Worm (Caenorhabditis elegans) whole organism, L2 larva: ENCODE data around the gene C08H9.18.

Source experiments
- C34F6.9 ChIP-seq: fragments of 150-350 bp; optimal IDR thresholded peaks from 2 replicates; lab custom pipeline; 2014; ENCODE audit warnings: missing biosample characterization, missing genetic modification characterization
- F13H6.1 ChIP-seq: sonication (generic microtip); optimal IDR thresholded peaks from 2 replicates; lab custom pipeline; 2016; ENCODE audit warnings: missing genetic modification characterization, missing compliant biosample characterization
- R02D3.7 ChIP-seq: fragments of 150-350 bp; optimal IDR thresholded peaks from 2 replicates; lab custom pipeline; 2014; ENCODE audit warnings: missing biosample characterization, missing genetic modification characterization
- ZK546.5 ChIP-seq: sonication (generic microtip); optimal IDR thresholded peaks from 2 replicates; lab custom pipeline; 2017; ENCODE audit warnings: missing biosample characterization, missing genetic modification characterization
- alr-1 ChIP-seq: fragments of 150-350 bp; optimal IDR thresholded peaks from 2 replicates; lab custom pipeline; 2014; ENCODE audit warnings: missing biosample characterization, missing genetic modification characterization
- aly-2 ChIP-seq: fragments of 150-350 bp; optimal IDR thresholded peaks from 2 replicates; lab custom pipeline; 2014; ENCODE audit warnings: missing biosample characterization, missing genetic modification characterization
- ama-1 ChIP-seq: fragments of 150-350 bp; optimal IDR thresholded peaks from 2 replicates; lab custom pipeline; 2018; ENCODE audit warnings: inconsistent platforms
- blmp-1 ChIP-seq: sonication (generic microtip); optimal IDR thresholded peaks from 2 replicates; lab custom pipeline; 2017; ENCODE audit warnings: missing genetic modification characterization, mild to moderate bottlenecking, missing compliant biosample characterization, antibody characterized with exemption, moderate library complexity; ENCODE audit not compliant: insufficient read depth
- ceh-16 ChIP-seq: fragments of 150-350 bp; optimal IDR thresholded peaks from 2 replicates; lab custom pipeline; 2014; ENCODE audit warnings: missing biosample characterization, missing genetic modification characterization
- ceh-82 ChIP-seq: fragments of 150-350 bp; optimal IDR thresholded peaks from 2 replicates; lab custom pipeline; 2014; ENCODE audit warnings: missing biosample characterization, missing genetic modification characterization
- crh-2 ChIP-seq: sonication (generic microtip); optimal IDR thresholded peaks from 2 replicates; lab custom pipeline; 2017; ENCODE audit warnings: missing biosample characterization, missing genetic modification characterization
- dmd-4 ChIP-seq: sonication (generic microtip); optimal IDR thresholded peaks from 2 replicates; lab custom pipeline; 2017; ENCODE audit warnings: missing biosample characterization, missing genetic modification characterization
- egl-27 ChIP-seq: sonication (generic microtip); optimal IDR thresholded peaks from 3 replicates; lab custom pipeline; 2017; ENCODE audit warnings: missing biosample characterization, missing genetic modification reagents, missing genetic modification characterization
- elt-1 ChIP-seq: fragments of 150-350 bp; optimal IDR thresholded peaks from 2 replicates; lab custom pipeline; 2014; ENCODE audit warnings: missing biosample characterization, missing genetic modification characterization
- elt-3 ChIP-seq: sonication (generic microtip); optimal IDR thresholded peaks from 2 replicates; lab custom pipeline; 2017; ENCODE audit warnings: missing biosample characterization, missing genetic modification characterization
- fos-1 ChIP-seq: fragments of 150-350 bp; optimal IDR thresholded peaks from 2 replicates; lab custom pipeline; 2014; ENCODE audit warnings: missing biosample characterization, missing genetic modification characterization
- gmeb-1 ChIP-seq: fragments of 150-350 bp; optimal IDR thresholded peaks from 2 replicates; lab custom pipeline; 2014; ENCODE audit warnings: missing biosample characterization, missing genetic modification characterization
- lin-11 ChIP-seq: fragments of 150-350 bp; sonication (generic microtip); optimal IDR thresholded peaks from 2 replicates; lab custom pipeline; 2014; ENCODE audit warnings: missing biosample characterization, missing genetic modification characterization, inconsistent platforms, mixed read lengths
- lin-13 ChIP-seq: fragments of 150-350 bp; optimal IDR thresholded peaks from 2 replicates; lab custom pipeline; 2014; ENCODE audit warnings: missing biosample characterization, missing genetic modification reagents, missing genetic modification characterization
- lin-39 ChIP-seq: fragments of 150-350 bp; optimal IDR thresholded peaks from 2 replicates; lab custom pipeline; 2014; ENCODE audit warnings: missing biosample characterization, missing genetic modification reagents, missing genetic modification characterization
- lsy-2 ChIP-seq, 2 experiments: fragments of 150-350 bp in 1 of 2; sonication (generic microtip) in 1 of 2; optimal IDR thresholded peaks; 2 replicates each; lab custom pipeline; 2014 to 2017; ENCODE audit warnings: missing biosample characterization in 2 of 2, missing genetic modification characterization in 2 of 2
- mab-5 ChIP-seq: fragments of 150-350 bp; optimal IDR thresholded peaks from 2 replicates; lab custom pipeline; 2014; ENCODE audit warnings: missing biosample characterization, missing genetic modification characterization
- mdl-1 ChIP-seq, 2 experiments: fragments of 150-350 bp in 1 of 2; sonication (generic microtip) in 1 of 2; optimal IDR thresholded peaks; 2 replicates each; lab custom pipeline; 2017; ENCODE audit warnings: missing biosample characterization in 2 of 2, missing genetic modification characterization in 2 of 2
- nhr-10 ChIP-seq: sonication (generic microtip); optimal IDR thresholded peaks from 2 replicates; lab custom pipeline; 2017; ENCODE audit warnings: missing biosample characterization, missing genetic modification characterization
- nhr-11 ChIP-seq: fragments of 150-350 bp; optimal IDR thresholded peaks from 2 replicates; lab custom pipeline; 2014; ENCODE audit warnings: missing biosample characterization, missing genetic modification characterization
- nhr-12 ChIP-seq: fragments of 150-350 bp; optimal IDR thresholded peaks from 2 replicates; lab custom pipeline; 2014; ENCODE audit warnings: missing biosample characterization, missing genetic modification characterization
- nhr-129 ChIP-seq: fragments of 150-350 bp; optimal IDR thresholded peaks from 2 replicates; lab custom pipeline; 2014; ENCODE audit warnings: missing biosample characterization, missing genetic modification characterization
- nhr-21 ChIP-seq: fragments of 150-350 bp; optimal IDR thresholded peaks from 2 replicates; lab custom pipeline; 2014; ENCODE audit warnings: missing biosample characterization, missing genetic modification characterization
- nhr-25 ChIP-seq: fragments of 150-350 bp; sonication (generic microtip); optimal IDR thresholded peaks from 3 replicates; lab custom pipeline; 2014; ENCODE audit warnings: missing biosample characterization, missing genetic modification characterization
- nhr-6 ChIP-seq: fragments of 150-350 bp; optimal IDR thresholded peaks from 2 replicates; lab custom pipeline; 2014; ENCODE audit warnings: missing biosample characterization, missing genetic modification characterization
- nhr-77 ChIP-seq: fragments of 150-350 bp; optimal IDR thresholded peaks from 2 replicates; lab custom pipeline; 2014; ENCODE audit warnings: missing biosample characterization, missing genetic modification characterization
- sem-4 ChIP-seq: fragments of 150-350 bp; optimal IDR thresholded peaks from 2 replicates; lab custom pipeline; 2014; ENCODE audit warnings: missing biosample characterization, missing genetic modification reagents, missing genetic modification characterization
- sma-9 ChIP-seq, 2 experiments: fragments of 150-350 bp in 1 of 2; sonication (generic microtip) in 1 of 2; optimal IDR thresholded peaks; 2 replicates each; lab custom pipeline; 2014 to 2016; ENCODE audit warnings: missing genetic modification characterization in 2 of 2, mild to moderate bottlenecking in 1 of 2, missing biosample characterization in 1 of 2, missing compliant biosample characterization in 1 of 2, missing genetic modification reagents in 1 of 2, moderate library complexity in 1 of 2
- unc-39 ChIP-seq: fragments of 150-350 bp; optimal IDR thresholded peaks from 2 replicates; lab custom pipeline; 2014; ENCODE audit warnings: missing biosample characterization, missing genetic modification characterization
- unc-55 ChIP-seq: fragments of 150-350 bp; sonication (generic microtip); optimal IDR thresholded peaks from 3 replicates; lab custom pipeline; 2014; ENCODE audit warnings: missing biosample characterization, missing genetic modification reagents, missing genetic modification characterization
- unc-62 ChIP-seq: fragments of 150-350 bp; optimal IDR thresholded peaks from 2 replicates; lab custom pipeline; 2014; ENCODE audit warnings: missing biosample characterization, missing genetic modification reagents, missing genetic modification characterization
- zag-1 ChIP-seq: fragments of 150-350 bp; optimal IDR thresholded peaks from 2 replicates; lab custom pipeline; 2014; ENCODE audit warnings: missing biosample characterization, missing genetic modification characterization
- ztf-1 ChIP-seq: fragments of 200-800 bp; sonication (Bioruptor generic); conservative IDR thresholded peaks from 2 replicates; pipeline ENCODE4 v1.3.6; 2022; ENCODE audit warnings: missing genetic modification characterization, missing compliant biosample characterization

The C08H9.18 gene

ce11 chrII:9861394-9861793 is 653 bp downstream of the C08H9.18 start, which contains the start of gene chil-3:
Gene chil-3, minus strand, starts transcription at chrII:9861494.
- no peak for TF ChIP-seq ceh-82
- no peak for TF ChIP-seq lsy-2 (tag; optimal IDR thresholded peaks at IDR 0.05; lab: Kevin White, UChicago)
- TF ChIP-seq mdl-1 (tag; optimal IDR thresholded peaks at IDR 0.05; lab: Kevin White, UChicago), result no peak
- TF ChIP-seq ztf-1 (GFP tag; lab: Robert Waterston, UW), result no peak
- no peak for TF ChIP-seq zag-1 (tag; lab: Kevin White, UChicago)
- no peak for TF ChIP-seq ZK546.5
- TF ChIP-seq nhr-11 (tag; lab: Kevin White, UChicago), result no peak
- no peak for TF ChIP-seq aly-2 (tag; lab: Kevin White, UChicago)
- no peak for TF ChIP-seq nhr-77 (tag; lab: Kevin White, UChicago)
- no peak for TF ChIP-seq R02D3.7 (tag; lab: Kevin White, UChicago)
- TF ChIP-seq dmd-4 (tag; lab: Kevin White, UChicago), result no peak
- TF ChIP-seq lin-39 (tag; lab: Kevin White, UChicago), result no peak
- TF ChIP-seq, all 48 proteins: peak for 0

ce11 chrII:9859575-9859974 is 2.5 kb downstream of the C08H9.18 start, which contains the start of gene chil-5:
Gene chil-5, minus strand, starts transcription at chrII:9859675.
- no peak for TF ChIP-seq alr-1 (tag; lab: Kevin White, UChicago)
- no peak for TF ChIP-seq sem-4

ce11 chrII:9857791-9858190 is 4.3 kb downstream of the C08H9.18 start, which contains the start of gene chil-6:
Gene chil-6, minus strand, starts transcription at chrII:9857891.
- TF ChIP-seq nhr-10 (tag; lab: Kevin White, UChicago) (no peak), gmeb-1 (tag; lab: Kevin White, UChicago) (no peak), F13H6.1 (no peak), nhr-21 (tag; lab: Kevin White, UChicago) (no peak), nhr-6 (tag; lab: Kevin White, UChicago) (no peak), sma-9 (GFP tag; optimal IDR thresholded peaks at IDR 0.05; lab: Kevin White, UChicago) (no peak), sma-9 (tag; optimal IDR thresholded peaks at IDR 0.05; lab: Kevin White, UChicago) (no peak), blmp-1 (tag; lab: Kevin White, UChicago) (no peak), ceh-16 (tag; lab: Kevin White, UChicago) (no peak), ztf-1 (GFP tag; lab: Robert Waterston, UW) (no peak), sem-4 (no peak), dmd-4 (tag; lab: Kevin White, UChicago) (no peak), mab-5 (tag; lab: Kevin White, UChicago) (no peak), ama-1 (lab: Kevin White, UChicago) (no peak), lin-13 (GFP tag; lab: Kevin White, UChicago) (no peak), fos-1 (tag; lab: Kevin White, UChicago) (no peak), unc-55 (no peak), crh-2 (tag; lab: Kevin White, UChicago) (no peak), elt-3 (tag; lab: Kevin White, UChicago) (no peak)

ce11 chrII:9855620-9856019 is 6.4 kb downstream of the C08H9.18 start, which contains the start of gene chil-4:
Gene chil-4, minus strand, starts transcription at chrII:9855720.
- TF ChIP-seq nhr-21 (tag; lab: Kevin White, UChicago), result no peak
- TF ChIP-seq F13H6.1, result no peak
- TF ChIP-seq nhr-25, result no peak
- no peak for TF ChIP-seq lsy-2 (tag; optimal IDR thresholded peaks at IDR 0.05; lab: Kevin White, UChicago)
- no peak for TF ChIP-seq mab-5 (tag; lab: Kevin White, UChicago)
- TF ChIP-seq nhr-11 (tag; lab: Kevin White, UChicago), result no peak
- TF ChIP-seq lin-11 (tag; lab: Kevin White, UChicago), result no peak
- TF ChIP-seq elt-1, result no peak
- TF ChIP-seq aly-2 (tag; lab: Kevin White, UChicago), result no peak
- no peak for TF ChIP-seq ceh-16 (tag; lab: Kevin White, UChicago)
- TF ChIP-seq ztf-1 (GFP tag; lab: Robert Waterston, UW), result no peak
- TF ChIP-seq nhr-6 (tag; lab: Kevin White, UChicago), result no peak
- no peak for TF ChIP-seq alr-1 (tag; lab: Kevin White, UChicago)
- TF ChIP-seq zag-1 (tag; lab: Kevin White, UChicago), result no peak
- no peak for TF ChIP-seq ceh-82
- TF ChIP-seq, all 48 proteins: peak for 0

ce11 chrII:9850945-9851344 is 11.1 kb downstream of the C08H9.18 start, which contains the start of gene ZK938.10:
Gene ZK938.10, minus strand, starts transcription at chrII:9851045.
- TF ChIP-seq gmeb-1 (tag; lab: Kevin White, UChicago) (no peak), nhr-12 (tag; lab: Kevin White, UChicago) (no peak), elt-1 (no peak), ceh-16 (tag; lab: Kevin White, UChicago) (no peak), C34F6.9 (tag; lab: Kevin White, UChicago) (no peak), lsy-2 (tag; optimal IDR thresholded peaks at IDR 0.05; lab: Kevin White, UChicago) (no peak), unc-62 (no peak), nhr-11 (tag; lab: Kevin White, UChicago) (no peak), mdl-1 (tag; optimal IDR thresholded peaks at IDR 0.05; lab: Kevin White, UChicago) (no peak), lin-39 (tag; lab: Kevin White, UChicago) (no peak), sem-4 (no peak), lin-13 (GFP tag; lab: Kevin White, UChicago) (no peak), lin-11 (tag; lab: Kevin White, UChicago) (no peak), fos-1 (tag; lab: Kevin White, UChicago) (no peak), nhr-6 (tag; lab: Kevin White, UChicago) (no peak), unc-39 (no peak), egl-27 (no peak), elt-3 (tag; lab: Kevin White, UChicago) (no peak), nhr-129 (tag; lab: Kevin White, UChicago) (no peak), R02D3.7 (tag; lab: Kevin White, UChicago) (no peak)
- TF ChIP-seq, all 48 proteins: peak for 0
